Worm (Caenorhabditis elegans) whole organism, late embryonic: ENCODE data around the gene F49H6.17.

Source experiments
- F13H6.1 ChIP-seq: sonication (generic microtip); optimal IDR thresholded peaks from 2 replicates; lab custom pipeline; 2016; ENCODE audit warnings: missing genetic modification characterization, missing compliant biosample characterization
- ahr-1 ChIP-seq: sonication (generic microtip); optimal IDR thresholded peaks from 2 replicates; lab custom pipeline; 2016; ENCODE audit warnings: missing genetic modification characterization, missing compliant biosample characterization
- ama-1 ChIP-seq: fragments of 150-350 bp; optimal IDR thresholded peaks from 2 replicates; lab custom pipeline; 2014
- ceh-31 ChIP-seq: sonication (generic microtip); optimal IDR thresholded peaks from 2 replicates; lab custom pipeline; 2016; ENCODE audit warnings: missing genetic modification characterization, missing compliant biosample characterization
- hlh-30 ChIP-seq: sonication (generic microtip); optimal IDR thresholded peaks from 2 replicates; lab custom pipeline; 2017; ENCODE audit warnings: antibody characterized with exemption, missing genetic modification characterization, missing compliant biosample characterization; ENCODE audit not compliant: insufficient read depth
- hlh-8 ChIP-seq: sonication (generic microtip); optimal IDR thresholded peaks from 2 replicates; lab custom pipeline; 2016; ENCODE audit warnings: missing genotype, missing genetic modification characterization, missing compliant biosample characterization
- pha-4 ChIP-seq: fragments of 150-350 bp; optimal IDR thresholded peaks from 2 replicates; lab custom pipeline; 2018; ENCODE audit warnings: missing biosample characterization, missing genetic modification reagents, missing genetic modification characterization
- pqm-1 ChIP-seq: sonication (generic microtip); optimal IDR thresholded peaks from 2 replicates; lab custom pipeline; 2016; ENCODE audit warnings: missing genetic modification characterization, missing compliant biosample characterization
- pros-1 ChIP-seq: fragments of 150-350 bp; optimal IDR thresholded peaks from 2 replicates; lab custom pipeline; 2014; ENCODE audit warnings: missing biosample characterization, missing genetic modification reagents, missing genetic modification characterization

DNA sequence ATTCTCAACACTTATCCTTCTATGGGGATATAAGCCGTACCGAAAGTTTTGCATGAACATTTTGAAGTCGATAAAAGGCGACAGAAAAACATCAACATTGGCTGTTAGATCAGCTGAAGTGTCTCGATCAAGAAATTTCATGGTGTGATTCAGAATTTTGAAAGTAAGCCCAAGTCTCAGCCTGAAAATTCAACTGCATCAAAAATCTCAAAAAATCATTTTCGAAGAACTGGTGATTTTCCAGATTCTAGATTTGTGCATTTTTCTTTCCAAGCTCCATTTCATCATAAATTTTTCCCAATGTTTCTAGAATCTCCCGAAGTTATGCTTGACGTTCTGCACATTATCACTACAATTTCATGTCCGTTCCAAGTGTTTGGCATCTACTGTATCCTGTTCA is 44.9 kb downstream of the F49H6.17 start, which contains the start of gene srh-255:
- no peak for TF ChIP-seq F13H6.1 (tag; lab: Kevin White, UChicago)
- no peak for TF ChIP-seq hlh-8 (tag; lab: Kevin White, UChicago)
- no peak for TF ChIP-seq pros-1 (tag; lab: Kevin White, UChicago)
- TF ChIP-seq ahr-1 (tag; lab: Kevin White, UChicago): no peak
- no peak for TF ChIP-seq pha-4 (tag; lab: Kevin White, UChicago)
- no peak for TF ChIP-seq ama-1 (lab: Kevin White, UChicago)
- TF ChIP-seq ceh-31 (tag; lab: Kevin White, UChicago): no peak
- no peak for TF ChIP-seq hlh-30 (tag; lab: Kevin White, UChicago)
- TF ChIP-seq pqm-1 (tag; lab: Kevin White, UChicago): no peak
